Fruit fly (Drosophila melanogaster) S2 (cell line): Measurements from ENCODE around the gene pelo.

Experiments used
- CG8478 ChIP-seq: fragments of >200 bp; optimal IDR thresholded peaks from 2 replicates; lab custom pipeline; 2018
- CTCF ChIP-seq, 2 experiments: fragments of >200 bp; optimal IDR thresholded peaks; 2 replicates each; lab custom pipeline; 2018

pelo gene

DNA sequence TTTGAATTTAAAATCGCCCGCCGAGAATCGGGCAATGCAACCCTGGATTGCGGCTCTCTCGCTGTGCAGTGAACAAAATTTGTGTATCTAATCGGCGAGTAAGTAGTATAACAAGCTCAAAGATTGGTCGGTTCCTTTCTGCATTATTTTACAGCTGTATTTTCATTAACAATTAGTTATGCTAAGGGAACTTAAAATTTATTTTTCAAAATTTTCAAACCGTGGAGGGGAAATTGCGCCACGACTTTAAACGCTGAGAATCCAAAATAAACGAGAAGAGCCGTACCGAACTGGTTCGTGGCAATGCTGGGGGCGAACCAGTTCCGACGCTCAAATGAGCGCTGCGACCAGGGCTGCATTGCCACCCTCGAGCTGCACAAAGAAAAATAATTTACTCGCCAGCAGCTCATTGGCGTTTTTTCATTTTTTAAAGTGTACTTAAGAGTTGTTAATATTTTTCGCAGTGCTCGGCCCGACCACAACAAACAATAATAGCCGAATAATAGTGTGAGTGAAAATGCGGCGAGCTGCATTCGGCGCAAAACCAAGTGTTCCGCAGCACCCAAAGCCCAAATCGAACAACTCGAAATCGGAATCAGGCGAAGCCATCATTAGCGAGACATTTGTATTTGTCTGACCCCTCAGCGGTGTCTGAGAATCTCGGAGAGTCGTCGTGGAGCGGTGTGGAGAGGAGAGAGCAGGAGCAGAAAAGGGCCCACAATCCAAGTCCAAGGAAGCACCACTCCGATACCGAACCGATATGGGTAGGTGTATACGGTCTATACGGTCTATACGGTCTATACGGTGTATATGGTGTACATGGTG lies 57.6 kb downstream of the pelo start, which contains the start of gene zf30C:
zf30C (plus strand) TSS at position 353 of the 825 bp plus-strand sequence.
- TF ChIP-seq CTCF (optimal IDR thresholded peaks at IDR 0.05; lab: Kevin White, UChicago) (no peak), CG8478 (lab: Kevin White, UChicago) (no peak)
